Worm (Caenorhabditis elegans) whole organism, L2 larva: ENCODE results near the gene sek-5.
A peak's percentile ranks its signal among the peaks of the same experiment; 100 is the strongest.

Experiments used
- C34F6.9 ChIP-seq: fragments of 150-350 bp; optimal IDR thresholded peaks from 2 replicates; lab custom pipeline; 2014; ENCODE audit warnings: missing biosample characterization, missing genetic modification characterization
- F13H6.1 ChIP-seq: sonication (generic microtip); optimal IDR thresholded peaks from 2 replicates; lab custom pipeline; 2016; ENCODE audit warnings: missing genetic modification characterization, missing compliant biosample characterization
- R02D3.7 ChIP-seq: fragments of 150-350 bp; optimal IDR thresholded peaks from 2 replicates; lab custom pipeline; 2014; ENCODE audit warnings: missing biosample characterization, missing genetic modification characterization
- Y55F3AM.14 ChIP-seq: fragments of 200-800 bp; sonication (Bioruptor generic); optimal IDR thresholded peaks from 2 replicates; lab custom pipeline; 2018; ENCODE audit warnings: mild to moderate bottlenecking, missing genetic modification characterization, missing compliant biosample characterization
- ZK546.5 ChIP-seq: sonication (generic microtip); optimal IDR thresholded peaks from 2 replicates; lab custom pipeline; 2017; ENCODE audit warnings: missing biosample characterization, missing genetic modification characterization
- alr-1 ChIP-seq: fragments of 150-350 bp; optimal IDR thresholded peaks from 2 replicates; lab custom pipeline; 2014; ENCODE audit warnings: missing biosample characterization, missing genetic modification characterization
- ama-1 ChIP-seq: fragments of 150-350 bp; optimal IDR thresholded peaks from 2 replicates; lab custom pipeline; 2018; ENCODE audit warnings: inconsistent platforms
- blmp-1 ChIP-seq: sonication (generic microtip); optimal IDR thresholded peaks from 2 replicates; lab custom pipeline; 2017; ENCODE audit warnings: missing genetic modification characterization, mild to moderate bottlenecking, missing compliant biosample characterization, antibody characterized with exemption, moderate library complexity; ENCODE audit not compliant: insufficient read depth
- ceh-16 ChIP-seq: fragments of 150-350 bp; optimal IDR thresholded peaks from 2 replicates; lab custom pipeline; 2014; ENCODE audit warnings: missing biosample characterization, missing genetic modification characterization
- ceh-82 ChIP-seq: fragments of 150-350 bp; optimal IDR thresholded peaks from 2 replicates; lab custom pipeline; 2014; ENCODE audit warnings: missing biosample characterization, missing genetic modification characterization
- crh-2 ChIP-seq: sonication (generic microtip); optimal IDR thresholded peaks from 2 replicates; lab custom pipeline; 2017; ENCODE audit warnings: missing biosample characterization, missing genetic modification characterization
- elt-1 ChIP-seq: fragments of 150-350 bp; optimal IDR thresholded peaks from 2 replicates; lab custom pipeline; 2014; ENCODE audit warnings: missing biosample characterization, missing genetic modification characterization
- elt-3 ChIP-seq: sonication (generic microtip); optimal IDR thresholded peaks from 2 replicates; lab custom pipeline; 2017; ENCODE audit warnings: missing biosample characterization, missing genetic modification characterization
- fos-1 ChIP-seq: fragments of 150-350 bp; optimal IDR thresholded peaks from 2 replicates; lab custom pipeline; 2014; ENCODE audit warnings: missing biosample characterization, missing genetic modification characterization
- gmeb-1 ChIP-seq: fragments of 150-350 bp; optimal IDR thresholded peaks from 2 replicates; lab custom pipeline; 2014; ENCODE audit warnings: missing biosample characterization, missing genetic modification characterization
- lin-11 ChIP-seq: fragments of 150-350 bp; sonication (generic microtip); optimal IDR thresholded peaks from 2 replicates; lab custom pipeline; 2014; ENCODE audit warnings: missing biosample characterization, missing genetic modification characterization, inconsistent platforms, mixed read lengths
- lin-13 ChIP-seq: fragments of 150-350 bp; optimal IDR thresholded peaks from 2 replicates; lab custom pipeline; 2014; ENCODE audit warnings: missing biosample characterization, missing genetic modification reagents, missing genetic modification characterization
- lin-39 ChIP-seq: fragments of 150-350 bp; optimal IDR thresholded peaks from 2 replicates; lab custom pipeline; 2014; ENCODE audit warnings: missing biosample characterization, missing genetic modification reagents, missing genetic modification characterization
- lsy-2 ChIP-seq, 2 experiments: fragments of 150-350 bp in 1 of 2; sonication (generic microtip) in 1 of 2; optimal IDR thresholded peaks; 2 replicates each; lab custom pipeline; 2014 to 2017; ENCODE audit warnings: missing biosample characterization in 2 of 2, missing genetic modification characterization in 2 of 2
- mab-5 ChIP-seq: fragments of 150-350 bp; optimal IDR thresholded peaks from 2 replicates; lab custom pipeline; 2014; ENCODE audit warnings: missing biosample characterization, missing genetic modification characterization
- mdl-1 ChIP-seq, 2 experiments: fragments of 150-350 bp in 1 of 2; sonication (generic microtip) in 1 of 2; optimal IDR thresholded peaks; 2 replicates each; lab custom pipeline; 2017; ENCODE audit warnings: missing biosample characterization in 2 of 2, missing genetic modification characterization in 2 of 2
- nhr-10 ChIP-seq: sonication (generic microtip); optimal IDR thresholded peaks from 2 replicates; lab custom pipeline; 2017; ENCODE audit warnings: missing biosample characterization, missing genetic modification characterization
- nhr-11 ChIP-seq: fragments of 150-350 bp; optimal IDR thresholded peaks from 2 replicates; lab custom pipeline; 2014; ENCODE audit warnings: missing biosample characterization, missing genetic modification characterization
- nhr-12 ChIP-seq: fragments of 150-350 bp; optimal IDR thresholded peaks from 2 replicates; lab custom pipeline; 2014; ENCODE audit warnings: missing biosample characterization, missing genetic modification characterization
- nhr-129 ChIP-seq: fragments of 150-350 bp; optimal IDR thresholded peaks from 2 replicates; lab custom pipeline; 2014; ENCODE audit warnings: missing biosample characterization, missing genetic modification characterization
- nhr-21 ChIP-seq: fragments of 150-350 bp; optimal IDR thresholded peaks from 2 replicates; lab custom pipeline; 2014; ENCODE audit warnings: missing biosample characterization, missing genetic modification characterization
- nhr-23 ChIP-seq: fragments of 150-350 bp; optimal IDR thresholded peaks from 2 replicates; lab custom pipeline; 2014; ENCODE audit warnings: missing biosample characterization, missing genetic modification reagents, missing genetic modification characterization
- nhr-25 ChIP-seq: fragments of 150-350 bp; sonication (generic microtip); optimal IDR thresholded peaks from 3 replicates; lab custom pipeline; 2014; ENCODE audit warnings: missing biosample characterization, missing genetic modification characterization
- nhr-6 ChIP-seq: fragments of 150-350 bp; optimal IDR thresholded peaks from 2 replicates; lab custom pipeline; 2014; ENCODE audit warnings: missing biosample characterization, missing genetic modification characterization
- peb-1 ChIP-seq: fragments of 150-350 bp; optimal IDR thresholded peaks from 2 replicates; lab custom pipeline; 2014; ENCODE audit warnings: missing biosample characterization, missing genetic modification characterization
- skn-1 ChIP-seq: sonication (generic microtip); optimal IDR thresholded peaks from 2 replicates; lab custom pipeline; 2017; ENCODE audit warnings: missing biosample characterization, missing genetic modification characterization
- sma-3 ChIP-seq: sonication (generic microtip); optimal IDR thresholded peaks from 2 replicates; lab custom pipeline; 2016; ENCODE audit warnings: missing genetic modification reagents, missing genetic modification characterization, missing compliant biosample characterization
- sma-9 ChIP-seq, 2 experiments: fragments of 150-350 bp in 1 of 2; sonication (generic microtip) in 1 of 2; optimal IDR thresholded peaks; 2 replicates each; lab custom pipeline; 2014 to 2016; ENCODE audit warnings: missing genetic modification characterization in 2 of 2, mild to moderate bottlenecking in 1 of 2, missing biosample characterization in 1 of 2, missing compliant biosample characterization in 1 of 2, missing genetic modification reagents in 1 of 2, moderate library complexity in 1 of 2
- unc-39 ChIP-seq: fragments of 150-350 bp; optimal IDR thresholded peaks from 2 replicates; lab custom pipeline; 2014; ENCODE audit warnings: missing biosample characterization, missing genetic modification characterization
- unc-55 ChIP-seq: fragments of 150-350 bp; sonication (generic microtip); optimal IDR thresholded peaks from 3 replicates; lab custom pipeline; 2014; ENCODE audit warnings: missing biosample characterization, missing genetic modification reagents, missing genetic modification characterization
- unc-62 ChIP-seq: fragments of 150-350 bp; optimal IDR thresholded peaks from 2 replicates; lab custom pipeline; 2014; ENCODE audit warnings: missing biosample characterization, missing genetic modification reagents, missing genetic modification characterization
- zag-1 ChIP-seq: fragments of 150-350 bp; optimal IDR thresholded peaks from 2 replicates; lab custom pipeline; 2014; ENCODE audit warnings: missing biosample characterization, missing genetic modification characterization
- ztf-1 ChIP-seq: fragments of 200-800 bp; sonication (Bioruptor generic); conservative IDR thresholded peaks from 2 replicates; pipeline ENCODE4 v1.3.6; 2022; ENCODE audit warnings: missing genetic modification characterization, missing compliant biosample characterization
- ztf-11 ChIP-seq: sonication (generic microtip); optimal IDR thresholded peaks from 2 replicates; lab custom pipeline; 2017; ENCODE audit warnings: missing biosample characterization, missing genetic modification characterization

The sek-5 gene

ce11 chrX:5360682-5361081, 16.7 kb upstream of the sek-5 start:
- no peak for TF ChIP-seq nhr-23 (tag; lab: Kevin White, UChicago)
- TF ChIP-seq ama-1 (lab: Kevin White, UChicago), result no peak
- no peak for TF ChIP-seq lin-11 (tag; lab: Kevin White, UChicago)
- TF ChIP-seq nhr-12 (tag; lab: Kevin White, UChicago), result no peak
- no peak for TF ChIP-seq ceh-16 (tag; lab: Kevin White, UChicago)
- TF ChIP-seq gmeb-1 (tag; lab: Kevin White, UChicago), result no peak
- TF ChIP-seq unc-39 (tag; lab: Kevin White, UChicago), result no peak
- no peak for TF ChIP-seq elt-1 (tag; lab: Kevin White, UChicago)
- no peak for TF ChIP-seq ZK546.5
- no peak for TF ChIP-seq nhr-11 (tag; lab: Kevin White, UChicago)
- TF ChIP-seq Y55F3AM.14 (GFP tag; lab: Kevin White, UChicago), result no peak

ce11 chrX:5364222-5364621, 13.2 kb upstream of the sek-5 start, which contains the start of gene chtl-1:
chtl-1 (minus strand) TSS chrX:5364322.
- TF ChIP-seq nhr-10 (tag; lab: Kevin White, UChicago) (no peak), sma-9 (GFP tag; optimal IDR thresholded peaks at IDR 0.05; lab: Kevin White, UChicago) (no peak), sma-9 (tag; optimal IDR thresholded peaks at IDR 0.05; lab: Kevin White, UChicago) (no peak), nhr-6 (no peak), blmp-1 (tag; lab: Kevin White, UChicago) (no peak), mdl-1 (tag; optimal IDR thresholded peaks at IDR 0.05; lab: Kevin White, UChicago) (no peak), C34F6.9 (tag; lab: Kevin White, UChicago) (no peak), nhr-23 (tag; lab: Kevin White, UChicago) (no peak), nhr-12 (tag; lab: Kevin White, UChicago) (no peak), lin-39 (tag; lab: Kevin White, UChicago) (no peak), unc-55 (no peak), lsy-2 (tag; optimal IDR thresholded peaks at IDR 0.05; lab: Kevin White, UChicago) (no peak)

ce11 chrX:5365437-5365836, 12.0 kb upstream of the sek-5 start, which contains the start of gene F35C8.5:
F35C8.5 (plus strand) TSS chrX:5365813.
- TF ChIP-seq ZK546.5, result no peak
- TF ChIP-seq ceh-16 (tag; lab: Kevin White, UChicago), result no peak
- no peak for TF ChIP-seq crh-2
- TF ChIP-seq gmeb-1 (tag; lab: Kevin White, UChicago), result no peak
- no peak for TF ChIP-seq ztf-1 (GFP tag; lab: Robert Waterston, UW)
- peak; percentile 38 for TF ChIP-seq fos-1 (tag; lab: Kevin White, UChicago)
- no peak for TF ChIP-seq Y55F3AM.14 (GFP tag; lab: Kevin White, UChicago)
- TF ChIP-seq elt-3 (tag; lab: Kevin White, UChicago), result no peak
- no peak for TF ChIP-seq nhr-25 (tag; lab: Kevin White, UChicago)

- TF ChIP-seq unc-62 (GFP tag; lab: Kevin White, UChicago), result no peak
- no peak for TF ChIP-seq ceh-82 (tag; lab: Kevin White, UChicago)
- no peak for TF ChIP-seq unc-55
- no peak for TF ChIP-seq unc-39 (tag; lab: Kevin White, UChicago)
- TF ChIP-seq lin-13, result no peak
- no peak for TF ChIP-seq skn-1 (tag; lab: Kevin White, UChicago)
- TF ChIP-seq sma-3, result no peak
- TF ChIP-seq blmp-1 (tag; lab: Kevin White, UChicago), result no peak
- no peak for TF ChIP-seq R02D3.7 (tag; lab: Kevin White, UChicago)
Measured at ce11 chrX:5366613-5367012, 10.8 kb upstream of the sek-5 start.

- TF ChIP-seq sma-9 (GFP tag; optimal IDR thresholded peaks at IDR 0.05; lab: Kevin White, UChicago) (peak; percentile 31), sma-9 (tag; optimal IDR thresholded peaks at IDR 0.05; lab: Kevin White, UChicago) (no peak), Y55F3AM.14 (GFP tag; lab: Kevin White, UChicago) (peak; percentile 26), nhr-129 (tag; lab: Kevin White, UChicago) (peak; percentile 9), elt-1 (tag; lab: Kevin White, UChicago) (no peak), nhr-21 (no peak), peb-1 (tag; lab: Kevin White, UChicago) (no peak), zag-1 (tag; lab: Kevin White, UChicago) (peak; percentile 49), nhr-10 (tag; lab: Kevin White, UChicago) (no peak), ztf-11 (tag; lab: Kevin White, UChicago) (no peak), crh-2 (peak; percentile 53), alr-1 (tag; lab: Kevin White, UChicago) (no peak), mab-5 (peak; percentile 32), mdl-1 (tag; optimal IDR thresholded peaks at IDR 0.05; lab: Kevin White, UChicago) (peak in 1 of 2 experiments; percentile 12), ceh-82 (tag; lab: Kevin White, UChicago) (no peak), lin-11 (tag; lab: Kevin White, UChicago) (peak; percentile 25), lsy-2 (tag; optimal IDR thresholded peaks at IDR 0.05; lab: Kevin White, UChicago) (peak in 1 of 2 experiments; percentile 33), unc-39 (tag; lab: Kevin White, UChicago) (no peak), elt-3 (tag; lab: Kevin White, UChicago) (no peak), sma-3 (no peak), nhr-25 (tag; lab: Kevin White, UChicago) (no peak), nhr-23 (tag; lab: Kevin White, UChicago) (no peak), C34F6.9 (tag; lab: Kevin White, UChicago) (peak; percentile 40), unc-55 (peak; percentile 64), F13H6.1 (tag; lab: Kevin White, UChicago) (peak; percentile 45)
Measured at ce11 chrX:5368220-5368619, 9.2 kb upstream of the sek-5 start, which contains the start of gene jkk-1. jkk-1 (plus strand) TSS chrX:5368468.
